Worm (Caenorhabditis elegans) whole organism, early embryonic: ENCODE results near the gene pho-10.

Source experiments
- aly-1 ChIP-seq: sonication (generic microtip); optimal IDR thresholded peaks from 2 replicates; lab custom pipeline; 2016; ENCODE audit warnings: missing genetic modification characterization, missing compliant biosample characterization
- ama-1 ChIP-seq: fragments of 150-350 bp; optimal IDR thresholded peaks from 2 replicates; lab custom pipeline; 2014
- ceh-13 ChIP-seq: fragments of 200-800 bp; sonication (Bioruptor generic); optimal IDR thresholded peaks from 2 replicates; lab custom pipeline; 2018; ENCODE audit warnings: mild to moderate bottlenecking, missing genetic modification characterization, missing compliant biosample characterization
- ets-7 ChIP-seq: sonication (generic microtip); optimal IDR thresholded peaks from 2 replicates; lab custom pipeline; 2016; ENCODE audit warnings: missing genotype, missing genetic modification characterization, missing compliant biosample characterization
- flt-1 ChIP-seq: fragments of 200-800 bp; sonication (Bioruptor generic); IDR thresholded peaks from 2 replicates; pipeline ENCODE4 v1.3.6; 2022; ENCODE audit warnings: missing genetic modification characterization, missing compliant biosample characterization
- hmbx-1 ChIP-seq: sonication (generic microtip); optimal IDR thresholded peaks from 2 replicates; lab custom pipeline; 2016; ENCODE audit warnings: mild to moderate bottlenecking, missing genetic modification characterization, missing compliant biosample characterization
- hmg-4 ChIP-seq: fragments of 200-800 bp; sonication (Bioruptor generic); optimal IDR thresholded peaks from 2 replicates; lab custom pipeline; 2018; ENCODE audit warnings: mild to moderate bottlenecking, missing genetic modification characterization, missing compliant biosample characterization
- pes-1 ChIP-seq: fragments of 200-800 bp; sonication (Bioruptor generic); IDR thresholded peaks from 2 replicates; pipeline ENCODE4 v1.3.6; 2022; ENCODE audit warnings: missing genetic modification reagents, missing genetic modification characterization, missing compliant biosample characterization
- scrt-1 ChIP-seq: fragments of 200-800 bp; sonication (Bioruptor generic); IDR thresholded peaks from 2 replicates; pipeline ENCODE4 v1.3.6; 2022; ENCODE audit warnings: missing genetic modification characterization, missing compliant biosample characterization
- sea-1 ChIP-seq: fragments of 200-800 bp; sonication (Bioruptor generic); conservative IDR thresholded peaks from 2 replicates; pipeline ENCODE4 v1.3.6; 2022; ENCODE audit warnings: missing genetic modification characterization, missing compliant biosample characterization

DNA sequence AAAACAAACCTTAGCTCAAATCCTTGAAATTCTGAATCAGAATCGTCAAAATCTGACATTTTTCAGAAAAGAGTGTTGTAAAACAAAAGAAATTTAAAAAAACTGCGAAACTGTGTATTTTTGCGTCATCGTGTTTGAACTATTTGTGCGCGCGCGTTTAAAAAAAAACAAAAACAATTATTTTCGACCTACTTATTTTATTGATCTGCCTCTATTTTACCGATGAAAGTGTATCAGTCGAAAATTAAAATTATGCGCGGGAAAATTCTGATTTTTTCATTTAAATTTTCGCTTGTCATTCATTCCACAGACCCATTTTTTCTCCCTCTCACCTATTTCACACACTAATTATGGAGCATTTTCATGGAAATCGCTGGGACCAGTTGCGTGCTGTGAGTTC is 18.5 kb upstream of the pho-10 start, which contains the start of the genes C05C10.7 and C05C10.5:
- TF ChIP-seq ceh-13 (no peak), hmg-4 (GFP tag; lab: Kevin White, UChicago) (no peak), ets-7 (tag; lab: Kevin White, UChicago) (no peak), ama-1 (no peak), sea-1 (no peak), aly-1 (no peak), scrt-1 (GFP tag; lab: Robert Waterston, UW) (no peak), pes-1 (GFP tag; lab: Robert Waterston, UW) (no peak), hmbx-1 (tag; lab: Kevin White, UChicago) (no peak), flt-1 (GFP tag; lab: Robert Waterston, UW) (no peak)
